Fruit fly (Drosophila melanogaster): ENCODE results near the gene CG12481.

DNA sequence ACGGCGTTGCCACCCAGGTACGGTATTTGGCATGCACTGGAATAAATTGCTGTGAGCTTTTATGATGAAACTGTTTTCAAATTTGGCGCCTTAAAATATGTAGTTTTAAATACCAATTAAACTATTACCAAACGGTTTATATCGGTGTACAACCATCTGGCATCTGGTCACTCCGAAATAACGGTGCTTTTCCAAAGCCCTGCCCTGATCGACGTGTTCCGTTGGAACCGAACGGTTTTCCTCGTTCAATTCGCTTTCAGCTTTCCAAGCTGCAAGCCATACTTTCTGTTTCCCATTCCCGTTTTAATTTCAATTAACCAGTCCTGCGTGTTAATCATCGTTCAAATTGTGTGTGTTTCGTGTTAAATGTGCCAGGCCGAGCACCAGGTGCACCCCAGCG is 6.0 kb downstream of the CG12481 start, which contains the start of gene yl:
- TF ChIP-seq CG8478 (optimal IDR thresholded peaks at IDR 0.05) (no peak), CTCF (optimal IDR thresholded peaks at IDR 0.05) (no peak)

All from S2 (cell line).